Fruit fly (Drosophila melanogaster) whole organism, embryonic: ENCODE results near the gene drm.
A peak's percentile ranks its signal among the peaks of the same experiment; 100 is the strongest.

ENCODE experiments used
- Ada2b ChIP-seq: fragments of 200-800 bp; sonication (Bioruptor generic); IDR thresholded peaks from 2 replicates; pipeline ENCODE4 v1.3.6; 2022; ENCODE audit warnings: missing biosample characterization, missing genetic modification characterization
- B-H2 ChIP-seq: fragments of 200-800 bp; sonication (Bioruptor generic); optimal IDR thresholded peaks from 2 replicates; lab custom pipeline; 2018; ENCODE audit warnings: missing biosample characterization, mild to moderate bottlenecking, missing genetic modification characterization
- CG11695 ChIP-seq: fragments of 200-800 bp; sonication (Bioruptor generic); IDR thresholded peaks from 3 replicates; pipeline ENCODE4 v1.3.6; 2022; ENCODE audit warnings: missing biosample characterization, missing genetic modification characterization
- CG12769 ChIP-seq: fragments of 200-800 bp; sonication (Bioruptor generic); optimal IDR thresholded peaks from 2 replicates; lab custom pipeline; 2019; ENCODE audit warnings: missing biosample characterization, mild to moderate bottlenecking, missing genetic modification characterization, moderate library complexity
- CG13424 ChIP-seq: fragments of 200-800 bp; sonication (Bioruptor generic); optimal IDR thresholded peaks from 2 replicates; lab custom pipeline; 2019; ENCODE audit warnings: missing biosample characterization, mild to moderate bottlenecking, missing genetic modification characterization, moderate library complexity
- CG15514 ChIP-seq: fragments of 200-800 bp; sonication (Bioruptor generic); optimal IDR thresholded peaks from 3 replicates; lab custom pipeline; 2017; ENCODE audit warnings: missing biosample characterization, missing genetic modification characterization, mild to moderate bottlenecking, moderate library complexity, missing genetic modification reagents
- CG15696 ChIP-seq: fragments of 200-800 bp; sonication (Bioruptor generic); optimal IDR thresholded peaks from 2 replicates; lab custom pipeline; 2019; ENCODE audit warnings: missing biosample characterization, mild to moderate bottlenecking, missing genetic modification characterization, moderate library complexity
- CG18764 ChIP-seq: fragments of 200-800 bp; sonication (Bioruptor generic); optimal IDR thresholded peaks from 3 replicates; lab custom pipeline; 2016; ENCODE audit warnings: missing biosample characterization, missing genetic modification characterization
- CG2120 ChIP-seq: fragments of 200-800 bp; sonication (Bioruptor generic); optimal IDR thresholded peaks from 3 replicates; lab custom pipeline; 2016; ENCODE audit warnings: missing biosample characterization, missing genetic modification characterization
- CG30431 ChIP-seq: fragments of 200-800 bp; sonication (Bioruptor generic); optimal IDR thresholded peaks from 2 replicates; lab custom pipeline; 2017; ENCODE audit warnings: missing biosample characterization, missing genetic modification characterization
- CG32772 ChIP-seq: fragments of 200-800 bp; sonication (Bioruptor generic); IDR thresholded peaks from 2 replicates; pipeline ENCODE4 v1.3.6; 2022; ENCODE audit warnings: missing biosample characterization, missing genetic modification characterization
- CG3847 ChIP-seq: fragments of 200-800 bp; sonication (Bioruptor generic); IDR thresholded peaks from 2 replicates; pipeline ENCODE4 v1.3.6; 2022; ENCODE audit warnings: missing biosample characterization, missing genetic modification characterization
- CG4282 ChIP-seq: fragments of 200-800 bp; sonication (Bioruptor generic); optimal IDR thresholded peaks from 2 replicates; lab custom pipeline; 2016; ENCODE audit warnings: missing biosample characterization, missing genetic modification characterization
- CG4328 ChIP-seq: fragments of 200-800 bp; sonication (Bioruptor generic); optimal IDR thresholded peaks from 3 replicates; lab custom pipeline; 2017; ENCODE audit warnings: missing biosample characterization, missing genetic modification reagents, missing genetic modification characterization
- CG4617 ChIP-seq: fragments of 200-800 bp; sonication (Bioruptor generic); optimal IDR thresholded peaks from 3 replicates; lab custom pipeline; 2016; ENCODE audit warnings: missing biosample characterization, missing genetic modification characterization, borderline replicate concordance
- CG4820 ChIP-seq: fragments of 200-800 bp; sonication (Bioruptor generic); optimal IDR thresholded peaks from 3 replicates; lab custom pipeline; 2016; ENCODE audit warnings: missing biosample characterization, missing genetic modification characterization
- CG4854 ChIP-seq: fragments of 200-800 bp; sonication (Bioruptor generic); optimal IDR thresholded peaks from 2 replicates; lab custom pipeline; 2016; ENCODE audit warnings: missing biosample characterization, missing genetic modification characterization, inconsistent platforms
- CG6654 ChIP-seq: fragments of 200-800 bp; sonication (Bioruptor generic); optimal IDR thresholded peaks from 2 replicates; lab custom pipeline; 2017; ENCODE audit warnings: missing biosample characterization, mild to moderate bottlenecking, missing genetic modification characterization
- CG6854 ChIP-seq: fragments of 200-800 bp; sonication (Bioruptor generic); optimal IDR thresholded peaks from 3 replicates; lab custom pipeline; 2017; ENCODE audit warnings: missing biosample characterization, mild to moderate bottlenecking, missing genetic modification characterization
- CG7556 ChIP-seq: fragments of 200-800 bp; sonication (Bioruptor generic); optimal IDR thresholded peaks from 2 replicates; lab custom pipeline; 2017; ENCODE audit warnings: missing biosample characterization, mild to moderate bottlenecking, missing genetic modification characterization
- CG7786 ChIP-seq: fragments of 200-800 bp; sonication (Bioruptor generic); optimal IDR thresholded peaks from 2 replicates; lab custom pipeline; 2016; ENCODE audit warnings: missing biosample characterization, missing genetic modification characterization
- CG8388 ChIP-seq: fragments of 200-800 bp; sonication (Bioruptor generic); optimal IDR thresholded peaks from 2 replicates; lab custom pipeline; 2019; ENCODE audit warnings: missing biosample characterization, mild to moderate bottlenecking, missing genetic modification characterization, moderate library complexity
- CG8924 ChIP-seq: fragments of 200-800 bp; optimal IDR thresholded peaks from 3 replicates; lab custom pipeline; 2019; ENCODE audit warnings: missing biosample characterization, mild to moderate bottlenecking, missing genetic modification characterization, moderate library complexity
- Chrac-16 ChIP-seq: fragments of 200-800 bp; sonication (Bioruptor generic); optimal IDR thresholded peaks from 3 replicates; lab custom pipeline; 2016; ENCODE audit warnings: missing biosample characterization, missing genetic modification characterization
- Dbx ChIP-seq: fragments of 200-800 bp; sonication (Bioruptor generic); IDR thresholded peaks from 3 replicates; pipeline ENCODE4 v1.3.6; 2022; ENCODE audit warnings: missing biosample characterization, missing genetic modification characterization
- Dp ChIP-seq: fragments of 200-800 bp; sonication (Bioruptor generic); optimal IDR thresholded peaks from 2 replicates; lab custom pipeline; 2018; ENCODE audit warnings: missing biosample characterization, mild to moderate bottlenecking, missing genetic modification characterization, moderate library complexity
- ERR ChIP-seq: fragments of 200-800 bp; sonication (Bioruptor generic); optimal IDR thresholded peaks from 2 replicates; lab custom pipeline; 2016; ENCODE audit warnings: missing biosample characterization, missing genetic modification characterization
- Gsc ChIP-seq: fragments of 200-800 bp; sonication (Bioruptor generic); IDR thresholded peaks from 2 replicates; pipeline ENCODE4 v1.3.6; 2022; ENCODE audit warnings: missing biosample characterization, missing genetic modification characterization
- Gug ChIP-seq: fragments of 200-800 bp; sonication (Bioruptor generic); IDR thresholded peaks from 4 replicates; pipeline ENCODE4 v1.3.6; 2022; ENCODE audit warnings: missing biosample characterization, missing genetic modification characterization
- HLH3B ChIP-seq: fragments of 200-800 bp; sonication (Bioruptor generic); IDR thresholded peaks from 2 replicates; pipeline ENCODE4 v1.3.6; 2022; ENCODE audit warnings: missing biosample characterization, missing genetic modification characterization
- Hr78 ChIP-seq, 2 experiments: fragments of 200-800 bp in 1 of 2; fragments of >200 bp in 1 of 2; sonication (Bioruptor generic) in 1 of 2; optimal IDR thresholded peaks; 2 replicates each; lab custom pipeline; 2017 to 2019; ENCODE audit warnings: missing biosample characterization in 2 of 2, missing genetic modification characterization in 2 of 2, mild to moderate bottlenecking in 1 of 2, moderate library complexity in 1 of 2
- Med ChIP-seq: fragments of 200-800 bp; sonication (Bioruptor generic); peaks from one replicate; lab custom pipeline; 2016; ENCODE audit warnings: missing biosample characterization, missing genetic modification characterization, mild to moderate bottlenecking, inconsistent platforms, moderate library complexity
- Meics ChIP-seq: fragments of 200-800 bp; sonication (Bioruptor generic); optimal IDR thresholded peaks from 2 replicates; lab custom pipeline; 2017; ENCODE audit warnings: missing biosample characterization, mild to moderate bottlenecking, missing genetic modification characterization
- NFAT ChIP-seq: fragments of 200-800 bp; sonication (Bioruptor generic); IDR thresholded peaks from 2 replicates; pipeline ENCODE4 v1.3.6; 2022; ENCODE audit warnings: missing biosample characterization, missing genetic modification characterization
- NfI ChIP-seq: fragments of 200-800 bp; sonication (Bioruptor generic); optimal IDR thresholded peaks from 3 replicates; lab custom pipeline; 2018; ENCODE audit warnings: missing biosample characterization, mild to moderate bottlenecking, missing genetic modification characterization, moderate library complexity
- PHDP ChIP-seq: fragments of 200-800 bp; sonication (Bioruptor generic); optimal IDR thresholded peaks from 3 replicates; lab custom pipeline; 2018; ENCODE audit warnings: missing biosample characterization, mild to moderate bottlenecking, missing genetic modification characterization, moderate library complexity
- Pdp1 ChIP-seq, 2 experiments: fragments of 200-800 bp; sonication (Bioruptor generic); optimal IDR thresholded peaks; 3 replicates each; lab custom pipeline; 2016; ENCODE audit warnings: missing biosample characterization in 2 of 2, missing genetic modification characterization in 2 of 2, mild to moderate bottlenecking in 1 of 2, moderate library complexity in 1 of 2
- Spps ChIP-seq: fragments of 200-800 bp; sonication (Bioruptor generic); optimal IDR thresholded peaks from 2 replicates; lab custom pipeline; 2018; ENCODE audit warnings: missing biosample characterization, mild to moderate bottlenecking, missing genetic modification characterization
- Xrp1 ChIP-seq: fragments of 200-800 bp; sonication (Bioruptor generic); IDR thresholded peaks from 2 replicates; pipeline ENCODE4 v1.3.6; 2022; ENCODE audit warnings: missing biosample characterization, missing genetic modification characterization
- ac ChIP-seq: fragments of 200-800 bp; sonication (Bioruptor generic); optimal IDR thresholded peaks from 3 replicates; lab custom pipeline; 2017; ENCODE audit warnings: missing biosample characterization, mild to moderate bottlenecking, missing genetic modification characterization
- ci ChIP-seq: fragments of 200-800 bp; sonication (Bioruptor generic); IDR thresholded peaks from 3 replicates; pipeline ENCODE4 v1.3.6; 2022; ENCODE audit warnings: missing biosample characterization, missing genetic modification characterization
- dati ChIP-seq: fragments of 200-800 bp; sonication (Bioruptor generic); IDR thresholded peaks from 2 replicates; pipeline ENCODE4 v1.3.6; 2022; ENCODE audit warnings: missing biosample characterization, missing genetic modification characterization
- dmrt99B ChIP-seq: fragments of 200-800 bp; sonication (Bioruptor generic); optimal IDR thresholded peaks from 2 replicates; lab custom pipeline; 2018; ENCODE audit warnings: missing biosample characterization, mild to moderate bottlenecking, missing genetic modification characterization, moderate library complexity
- mirr ChIP-seq: fragments of 200-800 bp; sonication (Bioruptor generic); optimal IDR thresholded peaks from 3 replicates; lab custom pipeline; 2018; ENCODE audit warnings: missing biosample characterization, mild to moderate bottlenecking, missing genetic modification characterization
- peb ChIP-seq: fragments of 200-800 bp; sonication (Bioruptor generic); IDR thresholded peaks from 2 replicates; pipeline ENCODE4 v1.3.6; 2022; ENCODE audit warnings: missing biosample characterization, missing genetic modification characterization
- phol ChIP-seq: fragments of 200-800 bp; sonication (Bioruptor generic); optimal IDR thresholded peaks from 3 replicates; lab custom pipeline; 2018; ENCODE audit warnings: missing biosample characterization, mild to moderate bottlenecking, missing genetic modification characterization, moderate library complexity
- so ChIP-seq: fragments of 200-800 bp; sonication (Bioruptor generic); IDR thresholded peaks from 3 replicates; pipeline ENCODE4 v1.3.6; 2022; ENCODE audit warnings: missing biosample characterization, missing genetic modification characterization
- ssp ChIP-seq: fragments of 200-800 bp; sonication (Bioruptor generic); IDR thresholded peaks from 2 replicates; pipeline ENCODE4 v1.3.6; 2022; ENCODE audit warnings: missing biosample characterization, missing genetic modification characterization
- wdn ChIP-seq: fragments of 200-800 bp; sonication (Bioruptor generic); IDR thresholded peaks from 2 replicates; pipeline ENCODE4 v1.3.6; 2022; ENCODE audit warnings: missing biosample characterization, missing genetic modification characterization

Gene drm

DNA sequence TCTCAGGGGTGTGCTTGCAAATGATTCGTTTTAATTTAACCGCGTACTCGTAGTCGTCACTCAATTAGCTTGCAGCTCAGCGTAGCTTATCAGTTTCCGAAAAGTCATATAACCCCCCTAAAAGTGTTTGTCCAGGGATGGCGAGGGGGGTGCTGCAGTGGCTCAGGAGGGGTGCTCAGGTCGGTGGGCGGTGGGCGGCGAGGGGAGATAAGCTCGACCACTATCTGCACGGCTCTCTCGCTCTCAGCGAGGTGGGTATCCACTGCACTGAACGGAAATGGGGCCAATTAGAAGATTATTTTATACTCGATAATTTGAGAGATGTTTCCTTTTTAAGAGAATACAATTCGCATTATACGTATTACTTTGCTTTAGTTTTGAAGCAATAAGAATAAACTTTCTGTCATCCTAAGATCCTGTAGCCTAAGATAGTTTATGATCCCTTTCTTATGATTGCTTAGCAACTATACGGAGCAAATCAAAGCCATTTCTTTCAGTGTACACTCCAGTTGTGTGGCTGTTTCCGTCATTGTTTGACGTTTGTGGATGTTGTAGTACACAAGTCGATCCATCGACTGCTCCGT lies 34.2 kb downstream of the drm start (continued):
- TF ChIP-seq phol (tag; lab: Kevin White, UChicago) (peak; percentile 83), ssp (GFP tag; lab: Robert Waterston, UW) (peak; percentile 61), Dp (GFP tag; lab: Kevin White, UChicago) (no peak), Ada2b (GFP tag; lab: Robert Waterston, UW) (peak; percentile 47), CG13424 (peak; percentile 84), Gsc (GFP tag; lab: Robert Waterston, UW) (0 out of 2 replicates have a peak, but pooled peaks have one; percentile 11), Spps (peak; percentile 58), CG15514 (no peak), CG15696 (tag; lab: Kevin White, UChicago) (peak; percentile 58), CG8388 (peak; percentile 71), CG7786 (peak; percentile 58), ERR (GFP tag; lab: Kevin White, UChicago) (no peak), HLH3B (GFP tag; lab: Robert Waterston, UW) (peak; percentile 66; the same call in 1 of the 2 replicates), CG4854 (GFP tag; lab: Kevin White, UChicago) (no peak), peb (GFP tag; lab: Robert Waterston, UW) (peak; percentile 44; the same call in 1 of the 2 replicates), CG7556 (GFP tag; lab: Kevin White, UChicago) (peak; percentile 27), Dbx (GFP tag; lab: Robert Waterston, UW) (no peak; the same call in 2 of the 3 replicates), ac (GFP tag; lab: Kevin White, UChicago) (no peak), Hr78 (GFP tag; optimal IDR thresholded peaks at IDR 0.05; lab: Kevin White, UChicago) (no peak), NfI (GFP tag; lab: Kevin White, UChicago) (peak; percentile 66), Pdp1 (GFP tag; optimal IDR thresholded peaks at IDR 0.05; lab: Kevin White, UChicago) (peak; percentile 34 to 57), CG4820 (GFP tag; lab: Kevin White, UChicago) (peak; percentile 74), CG6654 (GFP tag; lab: Kevin White, UChicago) (peak; percentile 12), ci (GFP tag; lab: Robert Waterston, UW) (peak; percentile 62; the same call in 1 of the 3 replicates), NFAT (GFP tag; lab: Robert Waterston, UW) (no peak), Xrp1 (GFP tag; lab: Robert Waterston, UW) (peak; percentile 77), CG3847 (GFP tag; lab: Robert Waterston, UW) (peak; percentile 53; the same call in 1 of the 2 replicates), CG30431 (GFP tag; lab: Kevin White, UChicago) (peak; percentile 60), so (GFP tag; lab: Robert Waterston, UW) (peak; percentile 73; the same call in 1 of the 3 replicates), dmrt99B (tag; lab: Kevin White, UChicago) (peak; percentile 78), Meics (GFP tag; lab: Kevin White, UChicago) (peak; percentile 46), Chrac-16 (GFP tag; lab: Kevin White, UChicago) (peak; percentile 23), CG11695 (GFP tag; lab: Robert Waterston, UW) (peak; percentile 69; the same call in 2 of the 3 replicates), CG4328 (GFP tag; lab: Kevin White, UChicago) (peak; percentile 24), CG12769 (peak; percentile 58), Gug (GFP tag; lab: Robert Waterston, UW) (peak; percentile 29; the same call in 1 of the 4 replicates), CG6854 (GFP tag; lab: Kevin White, UChicago) (peak; percentile 25), wdn (GFP tag; lab: Robert Waterston, UW) (no peak), mirr (GFP tag; lab: Kevin White, UChicago) (no peak), PHDP (tag; lab: Kevin White, UChicago) (peak; percentile 74), CG8924 (tag; lab: Kevin White, UChicago) (peak; percentile 56), dati (GFP tag; lab: Robert Waterston, UW) (peak; percentile 52; the same call in 1 of the 2 replicates), CG18764 (no peak), B-H2 (GFP tag; lab: Kevin White, UChicago) (no peak), CG4282 (GFP tag; lab: Kevin White, UChicago) (no peak), CG4617 (GFP tag; lab: Kevin White, UChicago) (no peak), Med (peak; percentile 86), CG32772 (GFP tag; lab: Robert Waterston, UW) (peak; percentile 44; the same call in 1 of the 2 replicates), CG2120 (GFP tag; lab: Kevin White, UChicago) (peak; percentile 54)
